Fruit fly (Drosophila melanogaster) whole organism, embryonic: Measurements from ENCODE around the gene CG12990.

Experiments
- ATbp ChIP-seq: fragments of 200-800 bp; sonication (Bioruptor generic); optimal IDR thresholded peaks from 2 replicates; lab custom pipeline; 2017; ENCODE audit warnings: missing biosample characterization, mild to moderate bottlenecking, missing genetic modification characterization, missing genetic modification reagents
- Bgb ChIP-seq: fragments of 200-800 bp; sonication (Bioruptor generic); IDR thresholded peaks from 2 replicates; pipeline ENCODE4 v1.3.6; 2022; ENCODE audit warnings: missing biosample characterization, missing genetic modification characterization; ENCODE audit not compliant: partially characterized antibody
- CG10267 ChIP-seq: fragments of 200-800 bp; sonication (Bioruptor generic); optimal IDR thresholded peaks from 2 replicates; lab custom pipeline; 2018; ENCODE audit warnings: missing biosample characterization, mild to moderate bottlenecking, missing genetic modification characterization, moderate library complexity
- CG10321 ChIP-seq: fragments of 200-800 bp; sonication (Bioruptor generic); IDR thresholded peaks from 2 replicates; pipeline ENCODE4 v1.3.6; 2022; ENCODE audit warnings: missing biosample characterization, missing genetic modification characterization
- CG14014 ChIP-seq: fragments of 200-800 bp; sonication (Bioruptor generic); IDR thresholded peaks from 2 replicates; pipeline ENCODE4 v1.3.6; 2022; ENCODE audit warnings: missing biosample characterization, missing genetic modification characterization
- CG14860 ChIP-seq: fragments of 200-800 bp; sonication (Bioruptor generic); IDR thresholded peaks from 3 replicates; pipeline ENCODE4 v1.3.6; 2022; ENCODE audit warnings: missing biosample characterization, missing genetic modification characterization; ENCODE audit not compliant: partially characterized antibody
- CG1603 ChIP-seq: fragments of 200-800 bp; sonication (Bioruptor generic); optimal IDR thresholded peaks from 2 replicates; lab custom pipeline; 2019; ENCODE audit warnings: missing biosample characterization, mild to moderate bottlenecking, missing genetic modification characterization, moderate library complexity
- CG17328 ChIP-seq: fragments of 200-800 bp; sonication (Bioruptor generic); IDR thresholded peaks from 2 replicates; pipeline ENCODE4 v1.3.6; 2022; ENCODE audit warnings: missing biosample characterization, missing genetic modification characterization
- CG1832 ChIP-seq: fragments of 200-800 bp; sonication (Bioruptor generic); optimal IDR thresholded peaks from 2 replicates; lab custom pipeline; 2017; ENCODE audit warnings: missing biosample characterization, mild to moderate bottlenecking, missing genetic modification characterization, inconsistent platforms
- CG18764 ChIP-seq: fragments of 200-800 bp; sonication (Bioruptor generic); optimal IDR thresholded peaks from 3 replicates; lab custom pipeline; 2016; ENCODE audit warnings: missing biosample characterization, missing genetic modification characterization
- CG30403 ChIP-seq: fragments of 200-800 bp; sonication (Bioruptor generic); optimal IDR thresholded peaks from 3 replicates; lab custom pipeline; 2016; ENCODE audit warnings: missing biosample characterization, missing genetic modification characterization
- CG34376 ChIP-seq: fragments of 200-800 bp; sonication (Bioruptor generic); optimal IDR thresholded peaks from 2 replicates; lab custom pipeline; 2018; ENCODE audit warnings: missing biosample characterization, mild to moderate bottlenecking, missing genetic modification characterization
- CG3995 ChIP-seq: fragments of 200-800 bp; sonication (Bioruptor generic); optimal IDR thresholded peaks from 3 replicates; lab custom pipeline; 2016; ENCODE audit warnings: missing biosample characterization, missing genetic modification characterization
- CG42726 ChIP-seq: fragments of 200-800 bp; sonication (Bioruptor generic); IDR thresholded peaks from 2 replicates; pipeline ENCODE4 v1.3.6; 2022; ENCODE audit warnings: missing biosample characterization, missing genetic modification characterization; ENCODE audit not compliant: partially characterized antibody
- CG4360 ChIP-seq: fragments of 200-800 bp; sonication (Bioruptor generic); IDR thresholded peaks from 2 replicates; pipeline ENCODE4 v1.3.6; 2022; ENCODE audit warnings: missing biosample characterization, missing genetic modification characterization
- CG4854 ChIP-seq: fragments of 200-800 bp; sonication (Bioruptor generic); optimal IDR thresholded peaks from 2 replicates; lab custom pipeline; 2016; ENCODE audit warnings: missing biosample characterization, missing genetic modification characterization, inconsistent platforms
- CG6254 ChIP-seq: fragments of 200-800 bp; sonication (Bioruptor generic); optimal IDR thresholded peaks from 3 replicates; lab custom pipeline; 2017; ENCODE audit warnings: mild to moderate bottlenecking, missing biosample characterization, missing genetic modification reagents, missing genetic modification characterization
- CG6272 ChIP-seq: fragments of 200-800 bp; sonication (Bioruptor generic); IDR thresholded peaks from 2 replicates; pipeline ENCODE4 v1.3.6; 2022; ENCODE audit warnings: missing biosample characterization, missing genetic modification characterization
- CG6854 ChIP-seq: fragments of 200-800 bp; sonication (Bioruptor generic); optimal IDR thresholded peaks from 3 replicates; lab custom pipeline; 2017; ENCODE audit warnings: missing biosample characterization, mild to moderate bottlenecking, missing genetic modification characterization
- CG7928 ChIP-seq: fragments of 200-800 bp; sonication (Bioruptor generic); optimal IDR thresholded peaks from 2 replicates; lab custom pipeline; 2017; ENCODE audit warnings: missing biosample characterization, mild to moderate bottlenecking, missing genetic modification characterization
- CG7987 ChIP-seq: fragments of 200-800 bp; sonication (Bioruptor generic); optimal IDR thresholded peaks from 2 replicates; lab custom pipeline; 2018; ENCODE audit warnings: missing biosample characterization, mild to moderate bottlenecking, missing genetic modification characterization, moderate library complexity
- CTCF ChIP-seq: fragments of 200-800 bp; sonication (Bioruptor generic); optimal IDR thresholded peaks from 2 replicates; lab custom pipeline; 2017; ENCODE audit warnings: missing biosample characterization, mild to moderate bottlenecking, missing genetic modification characterization, moderate library complexity
- Chrac-16 ChIP-seq: fragments of 200-800 bp; sonication (Bioruptor generic); optimal IDR thresholded peaks from 3 replicates; lab custom pipeline; 2016; ENCODE audit warnings: missing biosample characterization, missing genetic modification characterization
- Fer3 ChIP-seq: fragments of 200-800 bp; sonication (Bioruptor generic); optimal IDR thresholded peaks from 2 replicates; lab custom pipeline; 2018; ENCODE audit warnings: missing biosample characterization, mild to moderate bottlenecking, missing genetic modification characterization, moderate library complexity
- Gsc ChIP-seq: fragments of 200-800 bp; sonication (Bioruptor generic); IDR thresholded peaks from 2 replicates; pipeline ENCODE4 v1.3.6; 2022; ENCODE audit warnings: missing biosample characterization, missing genetic modification characterization
- Gug ChIP-seq: fragments of 200-800 bp; sonication (Bioruptor generic); IDR thresholded peaks from 4 replicates; pipeline ENCODE4 v1.3.6; 2022; ENCODE audit warnings: missing biosample characterization, missing genetic modification characterization
- HmgD ChIP-seq: fragments of 200-800 bp; sonication (Bioruptor generic); optimal IDR thresholded peaks from 3 replicates; lab custom pipeline; 2016; ENCODE audit warnings: missing biosample characterization, missing genetic modification characterization
- MTF-1 ChIP-seq: fragments of 200-800 bp; sonication (Bioruptor generic); optimal IDR thresholded peaks from 2 replicates; lab custom pipeline; 2018; ENCODE audit warnings: missing biosample characterization, mild to moderate bottlenecking, missing genetic modification characterization, borderline replicate concordance
- NC2β ChIP-seq: fragments of 200-800 bp; sonication (Bioruptor generic); optimal IDR thresholded peaks from 2 replicates; lab custom pipeline; 2016; ENCODE audit warnings: missing biosample characterization, missing genetic modification characterization
- Opbp ChIP-seq: fragments of 200-800 bp; sonication (Bioruptor generic); IDR thresholded peaks from 3 replicates; pipeline ENCODE4 v1.3.6; 2022; ENCODE audit warnings: missing biosample characterization, missing genetic modification characterization; ENCODE audit not compliant: partially characterized antibody
- ab ChIP-seq: fragments of 200-800 bp; sonication (Bioruptor generic); optimal IDR thresholded peaks from 2 replicates; lab custom pipeline; 2016; ENCODE audit warnings: missing biosample characterization, missing genetic modification characterization
- ash1 ChIP-seq: fragments of 200-800 bp; sonication (Bioruptor generic); optimal IDR thresholded peaks from 2 replicates; lab custom pipeline; 2018; ENCODE audit warnings: missing biosample characterization, mild to moderate bottlenecking, missing genetic modification characterization
- az2 ChIP-seq: fragments of 200-800 bp; sonication (Bioruptor generic); optimal IDR thresholded peaks from 3 replicates; lab custom pipeline; 2016; ENCODE audit warnings: missing biosample characterization, missing genetic modification characterization
- bigmax ChIP-seq: fragments of 200-800 bp; sonication (Bioruptor generic); optimal IDR thresholded peaks from 2 replicates; lab custom pipeline; 2018; ENCODE audit warnings: missing biosample characterization, mild to moderate bottlenecking, missing genetic modification characterization
- chm ChIP-seq: fragments of 200-800 bp; sonication (Bioruptor generic); IDR thresholded peaks from 2 replicates; pipeline ENCODE4 v1.3.6; 2022; ENCODE audit warnings: missing biosample characterization, missing genetic modification characterization
- danr ChIP-seq: fragments of 200-800 bp; sonication (Bioruptor generic); IDR thresholded peaks from 2 replicates; pipeline ENCODE4 v1.3.6; 2022; ENCODE audit warnings: missing biosample characterization, missing genetic modification characterization
- dati ChIP-seq: fragments of 200-800 bp; sonication (Bioruptor generic); IDR thresholded peaks from 2 replicates; pipeline ENCODE4 v1.3.6; 2022; ENCODE audit warnings: missing biosample characterization, missing genetic modification characterization
- en ChIP-seq: fragments of 200-800 bp; sonication (Bioruptor generic); optimal IDR thresholded peaks from 2 replicates; lab custom pipeline; 2016; ENCODE audit warnings: missing biosample characterization, missing genetic modification characterization
- eve ChIP-seq, 2 experiments: fragments of >200 bp; optimal IDR thresholded peaks; 2 replicates each; lab custom pipeline; 2017; ENCODE audit warnings: missing biosample characterization in 2 of 2, missing genetic modification characterization in 2 of 2
- exex ChIP-seq: fragments of 200-800 bp; sonication (Bioruptor generic); optimal IDR thresholded peaks from 4 replicates; lab custom pipeline; 2018; ENCODE audit warnings: missing biosample characterization, mild to moderate bottlenecking, missing genetic modification characterization, moderate library complexity
- gsb-n ChIP-seq: fragments of 200-800 bp; sonication (Bioruptor generic); optimal IDR thresholded peaks from 3 replicates; lab custom pipeline; 2018; ENCODE audit warnings: missing biosample characterization, mild to moderate bottlenecking, missing genetic modification characterization
- jing ChIP-seq: fragments of 200-800 bp; sonication (Bioruptor generic); optimal IDR thresholded peaks from 2 replicates; lab custom pipeline; 2018; ENCODE audit warnings: missing biosample characterization, mild to moderate bottlenecking, missing genetic modification characterization
- odd ChIP-seq: fragments of 200-800 bp; sonication (Bioruptor generic); optimal IDR thresholded peaks from 2 replicates; lab custom pipeline; 2017; ENCODE audit warnings: missing biosample characterization, mild to moderate bottlenecking, missing genetic modification characterization
- pan ChIP-seq, 4 experiments: fragments of >200 bp in 3 of 4; fragments of 200-800 bp in 1 of 4; sonication (Bioruptor generic) in 1 of 4; optimal IDR thresholded peaks in 3 of 4; IDR thresholded peaks in 1 of 4; 2 replicates each; pipeline versions ENCODE4 v1.3.6 to Lab custom; 2017 to 2022; ENCODE audit warnings: missing biosample characterization in 2 of 4, missing genetic modification characterization in 2 of 4, mixed read lengths in 1 of 4
- pros ChIP-seq: fragments of 200-800 bp; sonication (Bioruptor generic); optimal IDR thresholded peaks from 3 replicates; lab custom pipeline; 2019; ENCODE audit warnings: missing biosample characterization, mild to moderate bottlenecking, missing genetic modification characterization, moderate library complexity
- sna ChIP-seq: fragments of 200-800 bp; sonication (Bioruptor generic); IDR thresholded peaks from 2 replicates; pipeline ENCODE4 v1.3.6; 2022; ENCODE audit warnings: missing biosample characterization, missing genetic modification characterization; ENCODE audit not compliant: partially characterized antibody
- sr ChIP-seq: fragments of 200-800 bp; sonication (Bioruptor generic); IDR thresholded peaks from 3 replicates; pipeline ENCODE4 v1.3.6; 2022; ENCODE audit warnings: missing biosample characterization, missing genetic modification characterization
- vfl ChIP-seq: fragments of 200-800 bp; sonication (Bioruptor generic); optimal IDR thresholded peaks from 2 replicates; lab custom pipeline; 2016; ENCODE audit warnings: missing biosample characterization, missing genetic modification characterization
- zen2 ChIP-seq: fragments of 200-800 bp; sonication (Bioruptor generic); IDR thresholded peaks from 3 replicates; pipeline ENCODE4 v1.3.6; 2022; ENCODE audit warnings: missing biosample characterization, missing genetic modification characterization; ENCODE audit not compliant: partially characterized antibody
- zfh1 ChIP-seq: fragments of 200-800 bp; sonication (Bioruptor generic); IDR thresholded peaks from 3 replicates; pipeline ENCODE4 v1.3.6; 2022; ENCODE audit warnings: missing biosample characterization, missing genetic modification characterization

Gene CG12990

dm6 chrX:17624983-17625401 is 46.7 kb downstream of the CG12990 start (continued):
- TF ChIP-seq sr: peak; percentile 95
- no peak for TF ChIP-seq pan (optimal IDR thresholded peaks at IDR 0.05; lab: Kevin White, UChicago)
- peak in 1 of 2 experiments; percentile 79 for TF ChIP-seq pan (GFP tag; optimal IDR thresholded peaks at IDR 0.05 in 1 of 2, IDR thresholded peaks at IDR 0.05 in 1 of 2)
- peak; percentile 90 for TF ChIP-seq CG34376 (GFP tag; lab: Kevin White, UChicago)
- peak; percentile 70; the same call in 3 of the 4 replicates for TF ChIP-seq Gug (GFP tag; lab: Robert Waterston, UW)
- TF ChIP-seq pros (GFP tag; lab: Kevin White, UChicago): peak; percentile 6
- TF ChIP-seq Chrac-16: peak; percentile 61
- no peak for TF ChIP-seq CG14860 (GFP tag; lab: Robert Waterston, UW)
- TF ChIP-seq ab (GFP tag; lab: Kevin White, UChicago): peak; percentile 30
- peak; percentile 75 for TF ChIP-seq jing (GFP tag; lab: Kevin White, UChicago)
- TF ChIP-seq HmgD: peak; percentile 42
- TF ChIP-seq sna (GFP tag; lab: Robert Waterston, UW): no peak
- TF ChIP-seq CG30403 (GFP tag; lab: Kevin White, UChicago): peak; percentile 86
- peak; percentile 34; the same call in 1 of the 2 replicates for TF ChIP-seq CG4360 (GFP tag; lab: Robert Waterston, UW)
- TF ChIP-seq ash1 (GFP tag; lab: Kevin White, UChicago): peak; percentile 38
- TF ChIP-seq Fer3: peak; percentile 89
- no peak for TF ChIP-seq Bgb
- peak; percentile 72 for TF ChIP-seq danr (GFP tag; lab: Robert Waterston, UW)
- peak; percentile 79 for TF ChIP-seq az2 (GFP tag; lab: Kevin White, UChicago)
- TF ChIP-seq CG4854 (GFP tag; lab: Kevin White, UChicago): peak; percentile 74
- TF ChIP-seq MTF-1: peak; percentile 69
- peak; percentile 55 for TF ChIP-seq NC2β (GFP tag; lab: Kevin White, UChicago)
- peak; percentile 66 for TF ChIP-seq CTCF (GFP tag; lab: Kevin White, UChicago)
- peak; percentile 55 for TF ChIP-seq en (GFP tag; lab: Kevin White, UChicago)
- peak; percentile 79 for TF ChIP-seq ATbp
- TF ChIP-seq CG17328 (GFP tag; lab: Robert Waterston, UW): peak; percentile 50
- TF ChIP-seq CG1603: peak; percentile 81
- TF ChIP-seq CG18764: peak; percentile 62
- peak; percentile 76 for TF ChIP-seq CG6254
- peak; percentile 67 for TF ChIP-seq CG10321 (GFP tag; lab: Robert Waterston, UW)
- TF ChIP-seq CG1832: no peak
- peak; percentile 79 for TF ChIP-seq CG10267 (tag; lab: Kevin White, UChicago)
- TF ChIP-seq CG7987 (GFP tag; lab: Kevin White, UChicago): peak; percentile 88
- TF ChIP-seq dati (GFP tag; lab: Robert Waterston, UW): 0 out of 2 replicates have a peak, but pooled peaks have one; percentile 47
- peak; percentile 75 for TF ChIP-seq vfl
- TF ChIP-seq CG6854 (GFP tag; lab: Kevin White, UChicago): peak; percentile 91
- peak; percentile 53 for TF ChIP-seq CG6272 (GFP tag; lab: Robert Waterston, UW)
- TF ChIP-seq Opbp (GFP tag; lab: Robert Waterston, UW): no peak
- peak; percentile 61 for TF ChIP-seq chm (GFP tag; lab: Robert Waterston, UW)
- no peak for TF ChIP-seq zen2 (GFP tag; lab: Robert Waterston, UW)
- TF ChIP-seq CG7928 (GFP tag; lab: Kevin White, UChicago): peak; percentile 48
- peak; percentile 86 for TF ChIP-seq CG14014 (GFP tag; lab: Robert Waterston, UW)
- TF ChIP-seq exex: peak; percentile 57
- no peak for TF ChIP-seq CG42726 (GFP tag; lab: Robert Waterston, UW)
- TF ChIP-seq zfh1 (GFP tag; lab: Robert Waterston, UW): peak; percentile 69; the same call in 2 of the 3 replicates
- peak; percentile 60 for TF ChIP-seq gsb-n
- peak; percentile 70 for TF ChIP-seq CG3995
- TF ChIP-seq bigmax: no peak
- peak in 1 of 2 experiments; percentile 98 for TF ChIP-seq eve (GFP tag; optimal IDR thresholded peaks at IDR 0.05; lab: Kevin White, UChicago)
- TF ChIP-seq odd (GFP tag; lab: Kevin White, UChicago): peak; percentile 88
- no peak for TF ChIP-seq Gsc (GFP tag; lab: Robert Waterston, UW)
